Worm (Caenorhabditis elegans): ENCODE measurements around the gene sra-3.

The sra-3 gene

ce11 chrII:9491045-9491444 is 49.6 kb downstream of the sra-3 start:
- peak; percentile 77 for TF ChIP-seq nhr-6 (tag; optimal IDR thresholded peaks at IDR 0.05)
- peak in 1 of 2 experiments; percentile 72 for TF ChIP-seq unc-62 (GFP tag; optimal IDR thresholded peaks at IDR 0.05 in 1 of 2)
- TF ChIP-seq unc-62 (tag; optimal IDR thresholded peaks at IDR 0.05), result no peak
- no peak for TF ChIP-seq spr-1 (tag; optimal IDR thresholded peaks at IDR 0.05)
- no peak for TF ChIP-seq daf-16 (GFP tag; optimal IDR thresholded peaks at IDR 0.05)
- TF ChIP-seq daf-16 (tag; optimal IDR thresholded peaks at IDR 0.05), result peak; percentile 11
- TF ChIP-seq lin-39 (tag; optimal IDR thresholded peaks at IDR 0.05), result no peak
- TF ChIP-seq mes-2 (tag; optimal IDR thresholded peaks at IDR 0.05; ENCODE audit: poor library complexity, severe bottlenecking), result peak; percentile 5
- 0 out of 2 replicates have a peak, but pooled peaks have one; percentile 27 for TF ChIP-seq dmd-8 (GFP tag; IDR thresholded peaks at IDR 0.05)

- TF ChIP-seq nhr-28 (tag; optimal IDR thresholded peaks at IDR 0.05) (peak; percentile 84), gei-8 (GFP tag; optimal IDR thresholded peaks at IDR 0.05) (no peak), hlh-30 (tag; optimal IDR thresholded peaks at IDR 0.05; ENCODE audit: insufficient read depth) (peak; percentile 31)
These were observed 50.0 kb downstream of the sra-3 start for ce11 chrII:9490589-9490988.

DNA sequence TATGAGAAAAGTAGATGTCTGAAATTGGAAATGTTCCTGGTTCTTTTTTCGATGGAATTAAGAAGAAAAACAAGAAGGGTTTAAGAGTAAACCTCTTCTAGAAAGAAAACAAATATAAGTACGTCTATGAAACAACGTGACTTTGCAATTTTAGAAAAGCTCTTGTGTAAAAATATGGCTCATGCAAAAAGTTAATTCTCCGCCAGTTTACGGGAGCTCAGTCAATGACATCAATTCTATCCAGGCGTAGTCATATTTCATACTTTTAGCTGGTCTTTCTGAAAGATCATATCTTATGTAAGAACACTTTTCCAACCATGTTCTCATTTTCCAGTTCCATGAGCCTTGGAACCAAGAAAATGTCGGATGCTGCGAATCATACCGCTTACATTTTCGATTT is 50.7 kb downstream of the sra-3 start:
- TF ChIP-seq unc-62 (GFP tag; optimal IDR thresholded peaks at IDR 0.05 in 1 of 2), result peak in 1 of 2 experiments; percentile 98
- no peak for TF ChIP-seq unc-62 (tag; optimal IDR thresholded peaks at IDR 0.05)
- TF ChIP-seq lin-38 (GFP tag; IDR thresholded peaks at IDR 0.05), result no peak
- no peak for TF ChIP-seq spr-3 (GFP tag; optimal IDR thresholded peaks at IDR 0.05)
- no peak for TF ChIP-seq dpl-1 (GFP tag; optimal IDR thresholded peaks at IDR 0.05)

All from whole organism, L4 larva.